Fruit fly (Drosophila melanogaster) whole organism: ENCODE measurements around the gene CG12020.

ENCODE experiments used
- CG8478 ChIP-seq: fragments of >200 bp; optimal IDR thresholded peaks from 2 replicates; lab custom pipeline; 2018; ENCODE audit warnings: inconsistent platforms
- Dll ChIP-seq: fragments of >200 bp; optimal IDR thresholded peaks from 2 replicates; lab custom pipeline; 2017
- EcR ChIP-seq, 2 experiments: fragments of >200 bp; optimal IDR thresholded peaks; 2 replicates each; lab custom pipeline; 2017; ENCODE audit warnings: missing biosample characterization in 2 of 2, missing genetic modification characterization in 2 of 2, missing genetic modification reagents in 2 of 2
- pan ChIP-seq: fragments of >200 bp; optimal IDR thresholded peaks from 2 replicates; lab custom pipeline; 2017
- psq ChIP-seq: fragments of >200 bp; optimal IDR thresholded peaks from 2 replicates; lab custom pipeline; 2017
- usp ChIP-seq: fragments of >200 bp; optimal IDR thresholded peaks from 2 replicates; lab custom pipeline; 2017; ENCODE audit warnings: missing biosample characterization, missing genetic modification characterization, mixed read lengths

dm6 chr3L:1810288-1810687, 13.2 kb downstream of the CG12020 start, which contains the start of gene GV1:
- no peak for TF ChIP-seq usp
- TF ChIP-seq psq (lab: Kevin White, UChicago), result no peak
- TF ChIP-seq pan (lab: Kevin White, UChicago), result no peak
- TF ChIP-seq CG8478 (lab: Kevin White, UChicago), result no peak
- no peak for TF ChIP-seq Dll
- no peak for TF ChIP-seq EcR (GFP tag; optimal IDR thresholded peaks at IDR 0.05; lab: Kevin White, UChicago)
